Worm (Caenorhabditis elegans): ENCODE data around the gene cyy-1.

DNA sequence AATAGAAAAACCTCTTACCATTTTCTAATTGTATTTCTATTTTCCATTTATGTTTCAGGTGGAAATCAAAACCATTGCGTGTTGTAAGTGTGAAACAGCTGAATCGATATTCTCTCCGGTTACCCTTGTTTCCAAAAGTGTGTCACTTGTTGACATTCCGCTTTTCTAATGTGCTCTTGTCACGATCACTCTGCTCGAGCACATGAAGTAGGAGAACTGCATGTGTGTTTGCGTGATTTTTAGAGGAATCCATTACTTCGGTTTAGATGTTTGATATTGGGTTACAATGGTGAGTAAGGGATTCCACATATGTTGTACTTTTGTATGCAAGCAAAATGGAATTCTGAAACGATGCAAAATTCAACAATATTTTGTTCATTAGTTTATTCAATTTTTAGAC lies 44.8 kb downstream of the cyy-1 start:
- TF ChIP-seq fkh-10 (GFP tag; optimal IDR thresholded peaks at IDR 0.05) (no peak), elt-2 (tag; optimal IDR thresholded peaks at IDR 0.05) (no peak), tbx-7 (tag; optimal IDR thresholded peaks at IDR 0.05) (no peak), ceh-14 (tag; optimal IDR thresholded peaks at IDR 0.05) (no peak)

Measured in whole organism, late embryonic.